Fruit fly (Drosophila melanogaster) whole organism, embryonic: ENCODE data around the gene Npc2f.

Experiments used
- BtbVII ChIP-seq: fragments of 200-800 bp; sonication (Bioruptor generic); optimal IDR thresholded peaks from 3 replicates; lab custom pipeline; 2017; ENCODE audit warnings: missing biosample characterization, mild to moderate bottlenecking, missing genetic modification characterization
- Bteb2 ChIP-seq: fragments of 200-800 bp; sonication (Bioruptor generic); optimal IDR thresholded peaks from 2 replicates; lab custom pipeline; 2016; ENCODE audit warnings: missing biosample characterization, missing genetic modification characterization
- CG10543 ChIP-seq: fragments of 200-800 bp; sonication (Bioruptor generic); optimal IDR thresholded peaks from 3 replicates; lab custom pipeline; 2017; ENCODE audit warnings: missing biosample characterization, mild to moderate bottlenecking, missing genetic modification characterization, moderate library complexity
- CG12071 ChIP-seq: fragments of 200-800 bp; sonication (Bioruptor generic); optimal IDR thresholded peaks from 3 replicates; lab custom pipeline; 2018; ENCODE audit warnings: missing biosample characterization, mild to moderate bottlenecking, missing genetic modification characterization
- CG12942 ChIP-seq: fragments of 200-800 bp; sonication (Bioruptor generic); optimal IDR thresholded peaks from 3 replicates; lab custom pipeline; 2016; ENCODE audit warnings: missing biosample characterization, missing genetic modification characterization
- CG13123 ChIP-seq: fragments of 200-800 bp; sonication (Bioruptor generic); optimal IDR thresholded peaks from 2 replicates; lab custom pipeline; 2016; ENCODE audit warnings: missing biosample characterization, missing genetic modification characterization
- CG13296 ChIP-seq: fragments of 200-800 bp; sonication (Bioruptor generic); optimal IDR thresholded peaks from 3 replicates; lab custom pipeline; 2018; ENCODE audit warnings: missing biosample characterization, mild to moderate bottlenecking, missing genetic modification characterization
- CG14441 ChIP-seq: fragments of 200-800 bp; sonication (Bioruptor generic); IDR thresholded peaks from 2 replicates; pipeline ENCODE4 v1.3.6; 2022; ENCODE audit warnings: missing biosample characterization, missing genetic modification characterization
- CG15073 ChIP-seq: fragments of 200-800 bp; sonication (Bioruptor generic); optimal IDR thresholded peaks from 2 replicates; lab custom pipeline; 2016; ENCODE audit warnings: missing biosample characterization, missing genetic modification characterization
- CG1529 ChIP-seq: fragments of 200-800 bp; sonication (Bioruptor generic); optimal IDR thresholded peaks from 3 replicates; lab custom pipeline; 2018; ENCODE audit warnings: missing biosample characterization, missing genetic modification characterization
- CG17385 ChIP-seq: fragments of 200-800 bp; sonication (Bioruptor generic); optimal IDR thresholded peaks from 3 replicates; lab custom pipeline; 2018; ENCODE audit warnings: missing biosample characterization, mild to moderate bottlenecking, missing genetic modification characterization
- CG18476 ChIP-seq: fragments of 200-800 bp; sonication (Bioruptor generic); optimal IDR thresholded peaks from 2 replicates; lab custom pipeline; 2016; ENCODE audit warnings: missing biosample characterization, mild to moderate bottlenecking, missing genetic modification characterization
- CG18764 ChIP-seq: fragments of 200-800 bp; sonication (Bioruptor generic); optimal IDR thresholded peaks from 3 replicates; lab custom pipeline; 2016; ENCODE audit warnings: missing biosample characterization, missing genetic modification characterization
- CG2120 ChIP-seq: fragments of 200-800 bp; sonication (Bioruptor generic); optimal IDR thresholded peaks from 3 replicates; lab custom pipeline; 2016; ENCODE audit warnings: missing biosample characterization, missing genetic modification characterization
- CG4328 ChIP-seq: fragments of 200-800 bp; sonication (Bioruptor generic); optimal IDR thresholded peaks from 3 replicates; lab custom pipeline; 2017; ENCODE audit warnings: missing biosample characterization, missing genetic modification reagents, missing genetic modification characterization
- CG4360 ChIP-seq: fragments of 200-800 bp; sonication (Bioruptor generic); IDR thresholded peaks from 2 replicates; pipeline ENCODE4 v1.3.6; 2022; ENCODE audit warnings: missing biosample characterization, missing genetic modification characterization
- CG4854 ChIP-seq: fragments of 200-800 bp; sonication (Bioruptor generic); optimal IDR thresholded peaks from 2 replicates; lab custom pipeline; 2016; ENCODE audit warnings: missing biosample characterization, missing genetic modification characterization, inconsistent platforms
- CG5245 ChIP-seq: fragments of 200-800 bp; sonication (Bioruptor generic); optimal IDR thresholded peaks from 3 replicates; lab custom pipeline; 2016; ENCODE audit warnings: missing biosample characterization, missing genetic modification characterization
- CG7271 ChIP-seq: fragments of 200-800 bp; sonication (Bioruptor generic); optimal IDR thresholded peaks from 2 replicates; lab custom pipeline; 2018; ENCODE audit warnings: missing biosample characterization, mild to moderate bottlenecking, missing genetic modification characterization, moderate library complexity
- CG7556 ChIP-seq: fragments of 200-800 bp; sonication (Bioruptor generic); optimal IDR thresholded peaks from 2 replicates; lab custom pipeline; 2017; ENCODE audit warnings: missing biosample characterization, mild to moderate bottlenecking, missing genetic modification characterization
- CG9727 ChIP-seq: fragments of 200-800 bp; sonication (Bioruptor generic); optimal IDR thresholded peaks from 3 replicates; lab custom pipeline; 2017; ENCODE audit warnings: missing biosample characterization, mild to moderate bottlenecking, missing genetic modification characterization
- CG9797 ChIP-seq: fragments of 200-800 bp; sonication (Bioruptor generic); optimal IDR thresholded peaks from 3 replicates; lab custom pipeline; 2018; ENCODE audit warnings: missing biosample characterization, mild to moderate bottlenecking, missing genetic modification characterization
- CHES-1-like ChIP-seq: fragments of 200-800 bp; sonication (Bioruptor generic); optimal IDR thresholded peaks from 2 replicates; lab custom pipeline; 2016; ENCODE audit warnings: missing biosample characterization, missing genetic modification characterization
- Dip3 ChIP-seq: fragments of 200-800 bp; sonication (Bioruptor generic); optimal IDR thresholded peaks from 3 replicates; lab custom pipeline; 2016; ENCODE audit warnings: missing biosample characterization, missing genetic modification characterization
- Doc3 ChIP-seq: fragments of 200-800 bp; sonication (Bioruptor generic); IDR thresholded peaks from 3 replicates; pipeline ENCODE4 v1.3.6; 2022; ENCODE audit warnings: missing biosample characterization, missing genetic modification characterization; ENCODE audit not compliant: partially characterized antibody
- Hand ChIP-seq: fragments of 200-800 bp; sonication (Bioruptor generic); optimal IDR thresholded peaks from 2 replicates; lab custom pipeline; 2017; ENCODE audit warnings: mild to moderate bottlenecking, missing biosample characterization, missing genetic modification reagents, missing genetic modification characterization
- Hey ChIP-seq: fragments of 200-800 bp; sonication (Bioruptor generic); optimal IDR thresholded peaks from 3 replicates; lab custom pipeline; 2018; ENCODE audit warnings: missing biosample characterization, mild to moderate bottlenecking, missing genetic modification characterization
- Hr3 ChIP-seq: fragments of 200-800 bp; sonication (Bioruptor generic); optimal IDR thresholded peaks from 3 replicates; lab custom pipeline; 2016; ENCODE audit warnings: missing biosample characterization, missing genetic modification characterization
- MBD-R2 ChIP-seq: fragments of 200-800 bp; sonication (Bioruptor generic); IDR thresholded peaks from 2 replicates; pipeline ENCODE4 v1.3.6; 2022; ENCODE audit warnings: missing biosample characterization, missing genetic modification characterization
- MTF-1 ChIP-seq: fragments of 200-800 bp; sonication (Bioruptor generic); optimal IDR thresholded peaks from 2 replicates; lab custom pipeline; 2018; ENCODE audit warnings: missing biosample characterization, mild to moderate bottlenecking, missing genetic modification characterization, borderline replicate concordance
- Meics ChIP-seq: fragments of 200-800 bp; sonication (Bioruptor generic); optimal IDR thresholded peaks from 2 replicates; lab custom pipeline; 2017; ENCODE audit warnings: missing biosample characterization, mild to moderate bottlenecking, missing genetic modification characterization
- Pdp1 ChIP-seq, 2 experiments: fragments of 200-800 bp; sonication (Bioruptor generic); optimal IDR thresholded peaks; 3 replicates each; lab custom pipeline; 2016; ENCODE audit warnings: missing biosample characterization in 2 of 2, missing genetic modification characterization in 2 of 2, mild to moderate bottlenecking in 1 of 2, moderate library complexity in 1 of 2
- Side ChIP-seq: fragments of 200-800 bp; sonication (Bioruptor generic); optimal IDR thresholded peaks from 2 replicates; lab custom pipeline; 2016; ENCODE audit warnings: missing biosample characterization, missing genetic modification characterization
- Sox100B ChIP-seq: fragments of 200-800 bp; sonication (Bioruptor generic); optimal IDR thresholded peaks from 3 replicates; lab custom pipeline; 2018; ENCODE audit warnings: missing biosample characterization, mild to moderate bottlenecking, missing genetic modification characterization
- TFAM ChIP-seq: fragments of 200-800 bp; sonication (Bioruptor generic); optimal IDR thresholded peaks from 2 replicates; lab custom pipeline; 2017; ENCODE audit warnings: missing biosample characterization, missing genetic modification characterization, inconsistent platforms
- Tbp ChIP-seq: fragments of >200 bp; optimal IDR thresholded peaks from 2 replicates; lab custom pipeline; 2018; ENCODE audit warnings: missing biosample characterization, missing genetic modification characterization
- Xbp1 ChIP-seq: fragments of 200-800 bp; sonication (Bioruptor generic); optimal IDR thresholded peaks from 3 replicates; lab custom pipeline; 2016; ENCODE audit warnings: missing biosample characterization, mild to moderate bottlenecking, missing genetic modification characterization
- cato ChIP-seq: fragments of 200-800 bp; sonication (Bioruptor generic); optimal IDR thresholded peaks from 2 replicates; lab custom pipeline; 2016; ENCODE audit warnings: missing biosample characterization, missing genetic modification characterization, borderline replicate concordance
- chn ChIP-seq: fragments of 200-800 bp; sonication (Bioruptor generic); optimal IDR thresholded peaks from 2 replicates; lab custom pipeline; 2016; ENCODE audit warnings: missing biosample characterization, missing genetic modification characterization
- ci ChIP-seq: fragments of 200-800 bp; sonication (Bioruptor generic); IDR thresholded peaks from 3 replicates; pipeline ENCODE4 v1.3.6; 2022; ENCODE audit warnings: missing biosample characterization, missing genetic modification characterization
- fd64A ChIP-seq: fragments of 200-800 bp; sonication (Bioruptor generic); optimal IDR thresholded peaks from 3 replicates; lab custom pipeline; 2018; ENCODE audit warnings: missing biosample characterization, mild to moderate bottlenecking, missing genetic modification characterization
- fd96Cb ChIP-seq: fragments of 200-800 bp; sonication (Bioruptor generic); optimal IDR thresholded peaks from 2 replicates; lab custom pipeline; 2018; ENCODE audit warnings: missing biosample characterization, mild to moderate bottlenecking, missing genetic modification characterization, moderate library complexity
- gcm ChIP-seq: fragments of 200-800 bp; sonication (Bioruptor generic); optimal IDR thresholded peaks from 2 replicates; lab custom pipeline; 2019; ENCODE audit warnings: missing biosample characterization, mild to moderate bottlenecking, missing genetic modification characterization, moderate library complexity
- gro ChIP-seq: fragments of 200-800 bp; sonication (Bioruptor generic); optimal IDR thresholded peaks from 2 replicates; lab custom pipeline; 2016; ENCODE audit warnings: missing biosample characterization, missing genetic modification characterization
- gsb-n ChIP-seq: fragments of 200-800 bp; sonication (Bioruptor generic); optimal IDR thresholded peaks from 3 replicates; lab custom pipeline; 2018; ENCODE audit warnings: missing biosample characterization, mild to moderate bottlenecking, missing genetic modification characterization
- ind ChIP-seq: fragments of 200-800 bp; sonication (Bioruptor generic); optimal IDR thresholded peaks from 3 replicates; lab custom pipeline; 2016; ENCODE audit warnings: missing biosample characterization, missing genetic modification characterization
- kay ChIP-seq: fragments of 200-800 bp; sonication (Bioruptor generic); optimal IDR thresholded peaks from 2 replicates; lab custom pipeline; 2016; ENCODE audit warnings: missing biosample characterization, missing genetic modification characterization
- lbe ChIP-seq: fragments of 200-800 bp; sonication (Bioruptor generic); optimal IDR thresholded peaks from 2 replicates; lab custom pipeline; 2016; ENCODE audit warnings: missing biosample characterization, mild to moderate bottlenecking, missing genetic modification characterization
- org-1 ChIP-seq: fragments of 200-800 bp; sonication (Bioruptor generic); optimal IDR thresholded peaks from 2 replicates; lab custom pipeline; 2017; ENCODE audit warnings: missing biosample characterization, missing genetic modification characterization
- pum ChIP-seq: fragments of 200-800 bp; sonication (Bioruptor generic); optimal IDR thresholded peaks from 2 replicates; lab custom pipeline; 2016; ENCODE audit warnings: missing biosample characterization, missing genetic modification characterization

Gene Npc2f

dm6 chr3R:24106059-24106631 is 31.6 kb upstream of the Npc2f start (continued):
- TF ChIP-seq cato (GFP tag; lab: Kevin White, UChicago) (no peak), CG14441 (GFP tag; lab: Robert Waterston, UW) (no peak), BtbVII (GFP tag; lab: Kevin White, UChicago) (peak; percentile 64), Xbp1 (GFP tag; lab: Kevin White, UChicago) (peak; percentile 73), chn (GFP tag; lab: Kevin White, UChicago) (peak; percentile 41), CG15073 (GFP tag; lab: Kevin White, UChicago) (no peak), CG18764 (GFP tag; lab: Kevin White, UChicago) (peak; percentile 42), CG13296 (GFP tag; lab: Kevin White, UChicago) (peak; percentile 46), Side (peak; percentile 26), kay (peak; percentile 14), ci (no peak), Meics (GFP tag; lab: Kevin White, UChicago) (peak; percentile 28), CG13123 (GFP tag; lab: Kevin White, UChicago) (peak; percentile 8), CG7271 (tag; lab: Kevin White, UChicago) (no peak), CG17385 (GFP tag; lab: Kevin White, UChicago) (peak; percentile 75), Doc3 (GFP tag; lab: Robert Waterston, UW) (no peak), CG5245 (GFP tag; lab: Kevin White, UChicago) (peak; percentile 50), fd64A (GFP tag; lab: Kevin White, UChicago) (no peak), CG9797 (no peak), gsb-n (tag; lab: Kevin White, UChicago) (peak; percentile 3), Dip3 (peak; percentile 43), org-1 (GFP tag; lab: Kevin White, UChicago) (peak; percentile 13), CG18476 (GFP tag; lab: Kevin White, UChicago) (peak; percentile 64), lbe (GFP tag; lab: Kevin White, UChicago) (peak; percentile 86), CG2120 (GFP tag; lab: Kevin White, UChicago) (peak; percentile 67), CG10543 (peak; percentile 4), Hand (GFP tag; lab: Kevin White, UChicago) (peak; percentile 35), Pdp1 (GFP tag; optimal IDR thresholded peaks at IDR 0.05; lab: Kevin White, UChicago) (peak in 1 of 2 experiments; percentile 96), Sox100B (GFP tag; lab: Kevin White, UChicago) (peak; percentile 24), fd96Cb (tag; lab: Kevin White, UChicago) (peak; percentile 1), CG9727 (peak; percentile 32), MTF-1 (GFP tag; lab: Kevin White, UChicago) (no peak), MBD-R2 (GFP tag; lab: Robert Waterston, UW) (no peak), CG1529 (GFP tag; lab: Kevin White, UChicago) (peak; percentile 17), CG12071 (GFP tag; lab: Kevin White, UChicago) (peak; percentile 30), CHES-1-like (GFP tag; lab: Kevin White, UChicago) (peak; percentile 18), Hey (no peak), gcm (GFP tag; lab: Kevin White, UChicago) (peak; percentile 51), Tbp (GFP tag; lab: Kevin White, UChicago) (no peak), CG4328 (peak; percentile 37), Hr3 (GFP tag; lab: Kevin White, UChicago) (peak; percentile 21), gro (GFP tag; lab: Kevin White, UChicago) (peak; percentile 69), CG4360 (GFP tag; lab: Robert Waterston, UW) (no peak), ind (GFP tag; lab: Kevin White, UChicago) (peak; percentile 42), CG4854 (GFP tag; lab: Kevin White, UChicago) (peak; percentile 60), pum (GFP tag; lab: Kevin White, UChicago) (no peak), Bteb2 (GFP tag; lab: Kevin White, UChicago) (peak; percentile 45), TFAM (GFP tag; lab: Kevin White, UChicago) (no peak), CG7556 (GFP tag; lab: Kevin White, UChicago) (peak; percentile 34), CG12942 (peak; percentile 29)
